Fruit fly (Drosophila melanogaster) whole organism, embryonic: ENCODE results near the gene Ifrd1.

Source experiments
- CG6254 ChIP-seq: fragments of 200-800 bp; sonication (Bioruptor generic); optimal IDR thresholded peaks from 3 replicates; lab custom pipeline; 2017; ENCODE audit warnings: mild to moderate bottlenecking, missing biosample characterization, missing genetic modification reagents, missing genetic modification characterization
- CG9727 ChIP-seq: fragments of 200-800 bp; sonication (Bioruptor generic); optimal IDR thresholded peaks from 3 replicates; lab custom pipeline; 2017; ENCODE audit warnings: missing biosample characterization, mild to moderate bottlenecking, missing genetic modification characterization
- jumu ChIP-seq: fragments of 200-800 bp; sonication (Bioruptor generic); optimal IDR thresholded peaks from 3 replicates; lab custom pipeline; 2016; ENCODE audit warnings: missing biosample characterization, missing genetic modification characterization

- no peak for TF ChIP-seq jumu (GFP tag; lab: Kevin White, UChicago)
- no peak for TF ChIP-seq CG9727 (GFP tag; lab: Kevin White, UChicago)
- TF ChIP-seq CG6254 = no peak
Observed at dm6 chr2L:2844413-2844812, 29.9 kb downstream of the Ifrd1 start, which contains the start of gene CG18558.
